Fruit fly (Drosophila melanogaster) whole organism, wandering third instar larva: Measurements from ENCODE around the gene Pli.

Source experiments
- Dfd ChIP-seq: fragments of >200 bp; optimal IDR thresholded peaks from 2 replicates; lab custom pipeline; 2017; ENCODE audit warnings: missing biosample characterization, missing genetic modification characterization
- HLH106 ChIP-seq: fragments of 200-800 bp; optimal IDR thresholded peaks from 3 replicates; lab custom pipeline; 2019; ENCODE audit warnings: missing biosample characterization, mild to moderate bottlenecking, missing genetic modification characterization, moderate library complexity
- Hr78 ChIP-seq: fragments of >200 bp; optimal IDR thresholded peaks from 2 replicates; lab custom pipeline; 2017; ENCODE audit warnings: missing biosample characterization, missing genetic modification characterization
- br ChIP-seq: fragments of 200-800 bp; sonication (Bioruptor generic); optimal IDR thresholded peaks from 2 replicates; lab custom pipeline; 2016; ENCODE audit warnings: missing biosample characterization, missing genetic modification characterization
- lola ChIP-seq: fragments of >200 bp; optimal IDR thresholded peaks from 2 replicates; lab custom pipeline; 2017; ENCODE audit warnings: missing biosample characterization, missing genetic modification characterization
- psq ChIP-seq: fragments of 200-800 bp; sonication (Bioruptor generic); optimal IDR thresholded peaks from 3 replicates; lab custom pipeline; 2017; ENCODE audit warnings: missing biosample characterization, mild to moderate bottlenecking, missing genetic modification characterization, moderate library complexity
- usp ChIP-seq: fragments of >200 bp; optimal IDR thresholded peaks from 2 replicates; lab custom pipeline; 2017; ENCODE audit warnings: missing biosample characterization, missing genetic modification characterization
- woc ChIP-seq: sonication (Bioruptor generic); optimal IDR thresholded peaks from 2 replicates; lab custom pipeline; 2016; ENCODE audit warnings: missing biosample characterization, mild to moderate bottlenecking, missing genetic modification characterization

dm6 chr3R:23817566-23818202, 72.2 kb downstream of the Pli start:
- TF ChIP-seq HLH106 (tag; lab: Kevin White, UChicago), result no peak
- no peak for TF ChIP-seq lola (GFP tag; lab: Kevin White, UChicago)
- no peak for TF ChIP-seq br (GFP tag; lab: Kevin White, UChicago)
- no peak for TF ChIP-seq psq (GFP tag; lab: Kevin White, UChicago)
- TF ChIP-seq Dfd (GFP tag; lab: Kevin White, UChicago), result no peak
- no peak for TF ChIP-seq usp (GFP tag; lab: Kevin White, UChicago)
- TF ChIP-seq Hr78, result no peak
- no peak for TF ChIP-seq woc (GFP tag; lab: Kevin White, UChicago)
